Worm (Caenorhabditis elegans): Measurements from ENCODE around the gene T21H3.1.

The T21H3.1 gene

ce11 chrV:1195995-1196394 lies 19.5 kb downstream of the T21H3.1 start, which contains the start of the genes wrb-1 and Y50D4A.4 (continued):
- peak; percentile 83 for TF ChIP-seq nhr-47 (tag; optimal IDR thresholded peaks at IDR 0.05)
- peak; percentile 57 to 79 for TF ChIP-seq efl-1 (optimal IDR thresholded peaks at IDR 0.05)
- TF ChIP-seq efl-1 (GFP tag; optimal IDR thresholded peaks at IDR 0.05 in 1 of 2) = peak; percentile 81 to 96
- peak; percentile 79 for TF ChIP-seq nhr-71 (tag; optimal IDR thresholded peaks at IDR 0.05)
- no peak for TF ChIP-seq zip-4 (GFP tag; optimal IDR thresholded peaks at IDR 0.05)
- peak; percentile 55 for TF ChIP-seq skn-1 (tag; optimal IDR thresholded peaks at IDR 0.05)
- no peak for TF ChIP-seq nhr-237 (tag; optimal IDR thresholded peaks at IDR 0.05)
- TF ChIP-seq ama-1 (optimal IDR thresholded peaks at IDR 0.05) = no peak
- no peak for TF ChIP-seq pag-3 (tag; optimal IDR thresholded peaks at IDR 0.05; ENCODE audit: borderline replicate concordance, insufficient read depth)
- peak; percentile 68 to 83 (median 77) for TF ChIP-seq dpl-1 (GFP tag; optimal IDR thresholded peaks at IDR 0.05)
- TF ChIP-seq unc-86 (tag; optimal IDR thresholded peaks at IDR 0.05) = peak; percentile 49
- TF ChIP-seq snu-23 (GFP tag; optimal IDR thresholded peaks at IDR 0.05) = peak; percentile 87
- no peak for TF ChIP-seq ztf-4 (tag; optimal IDR thresholded peaks at IDR 0.05)
- TF ChIP-seq nhr-90 (tag; optimal IDR thresholded peaks at IDR 0.05; ENCODE audit: poor library complexity) = peak; percentile 71
- no peak for TF ChIP-seq nhr-28 (tag; optimal IDR thresholded peaks at IDR 0.05)
- no peak for TF ChIP-seq mef-2 (tag; optimal IDR thresholded peaks at IDR 0.05)
- TF ChIP-seq fkh-4 (tag; optimal IDR thresholded peaks at IDR 0.05; ENCODE audit: borderline replicate concordance) = no peak
- no peak for TF ChIP-seq mab-9 (GFP tag; IDR thresholded peaks at IDR 0.05)
- no peak for TF ChIP-seq pax-3 (tag; optimal IDR thresholded peaks at IDR 0.05)
- no peak for TF ChIP-seq pqm-1 (tag; optimal IDR thresholded peaks at IDR 0.05)
- TF ChIP-seq unc-30 (tag; optimal IDR thresholded peaks at IDR 0.05) = no peak
- TF ChIP-seq unc-62 (GFP tag; optimal IDR thresholded peaks at IDR 0.05) = no peak
- TF ChIP-seq irx-1 (tag; optimal IDR thresholded peaks at IDR 0.05) = peak; percentile 56
- peak; percentile 82 for TF ChIP-seq swsn-7 (tag; optimal IDR thresholded peaks at IDR 0.05)
- no peak for TF ChIP-seq C34B4.2 (tag; optimal IDR thresholded peaks at IDR 0.05)
- TF ChIP-seq fos-1 (tag; optimal IDR thresholded peaks at IDR 0.05) = no peak
- TF ChIP-seq Y116A8C.19 (tag; optimal IDR thresholded peaks at IDR 0.05; ENCODE audit: borderline replicate concordance) = no peak
- TF ChIP-seq aly-2 (tag; optimal IDR thresholded peaks at IDR 0.05) = peak; percentile 10
- no peak for TF ChIP-seq ces-1 (GFP tag; optimal IDR thresholded peaks at IDR 0.05)
- peak; percentile 95 for TF ChIP-seq mep-1 (tag; optimal IDR thresholded peaks at IDR 0.05)
- TF ChIP-seq C16A3.4 (tag; optimal IDR thresholded peaks at IDR 0.05) = peak; percentile 69
- TF ChIP-seq xbp-1 (tag; optimal IDR thresholded peaks at IDR 0.05) = peak; percentile 85
- TF ChIP-seq ceh-8 (GFP tag; optimal IDR thresholded peaks at IDR 0.05) = no peak
- TF ChIP-seq lin-14 (GFP tag; optimal IDR thresholded peaks at IDR 0.05) = no peak
- TF ChIP-seq nhr-76 (tag; optimal IDR thresholded peaks at IDR 0.05) = no peak
- peak; percentile 76 for TF ChIP-seq lin-15B (tag; optimal IDR thresholded peaks at IDR 0.05)
- peak; percentile 46 for TF ChIP-seq lin-39 (tag; optimal IDR thresholded peaks at IDR 0.05)
- peak; percentile 75 for TF ChIP-seq tbx-2 (tag; optimal IDR thresholded peaks at IDR 0.05)
- peak; percentile 16 for TF ChIP-seq fkh-8 (tag; optimal IDR thresholded peaks at IDR 0.05)
- peak; percentile 70 for TF ChIP-seq blmp-1 (tag; optimal IDR thresholded peaks at IDR 0.05)

- TF ChIP-seq egl-13 (tag; optimal IDR thresholded peaks at IDR 0.05) (peak; percentile 38), unc-98 (GFP tag; IDR thresholded peaks at IDR 0.05) (peak; percentile 24; the same call in 1 of the 2 replicates), nhr-90 (tag; optimal IDR thresholded peaks at IDR 0.05; ENCODE audit: poor library complexity) (peak; percentile 50), lin-35 (GFP tag; optimal IDR thresholded peaks at IDR 0.05) (peak; percentile 80 to 88), xbp-1 (tag; optimal IDR thresholded peaks at IDR 0.05) (peak; percentile 34), efl-1 (optimal IDR thresholded peaks at IDR 0.05) (peak; percentile 83 to 90), efl-1 (GFP tag; optimal IDR thresholded peaks at IDR 0.05 in 1 of 2) (peak; percentile 79 to 97), dpl-1 (GFP tag; optimal IDR thresholded peaks at IDR 0.05) (peak; percentile 45 to 84 (median 78)), tbx-2 (tag; optimal IDR thresholded peaks at IDR 0.05) (peak; percentile 59), F16B12.6 (tag; optimal IDR thresholded peaks at IDR 0.05) (peak; percentile 34), lin-14 (GFP tag; optimal IDR thresholded peaks at IDR 0.05) (peak; percentile 77), mab-9 (GFP tag; IDR thresholded peaks at IDR 0.05) (0 out of 2 replicates have a peak, but pooled peaks have one; percentile 15), nhr-20 (tag; optimal IDR thresholded peaks at IDR 0.05) (peak; percentile 45), nhr-85 (tag) (peak; percentile 71), swsn-7 (tag; optimal IDR thresholded peaks at IDR 0.05) (peak; percentile 52), unc-86 (tag; optimal IDR thresholded peaks at IDR 0.05) (peak; percentile 61), nhr-47 (tag; optimal IDR thresholded peaks at IDR 0.05) (peak; percentile 71), dsc-1 (tag; optimal IDR thresholded peaks at IDR 0.05) (peak; percentile 38), fkh-8 (tag; optimal IDR thresholded peaks at IDR 0.05) (peak; percentile 53), lsy-2 (tag; optimal IDR thresholded peaks at IDR 0.05) (peak; percentile 33 to 60), ceh-88 (GFP tag; IDR thresholded peaks at IDR 0.05) (peak; percentile 37; the same call in 1 of the 2 replicates), rnt-1 (tag; optimal IDR thresholded peaks at IDR 0.05) (peak; percentile 70), isw-1 (GFP tag; IDR thresholded peaks at IDR 0.05) (peak; percentile 42)
Measured at ce11 chrV:1197064-1197724, 20.7 kb downstream of the T21H3.1 start.

Measured in whole organism, L1 larva.